Worm (Caenorhabditis elegans): ENCODE results near the gene K08F8.7.

The K08F8.7 gene

DNA sequence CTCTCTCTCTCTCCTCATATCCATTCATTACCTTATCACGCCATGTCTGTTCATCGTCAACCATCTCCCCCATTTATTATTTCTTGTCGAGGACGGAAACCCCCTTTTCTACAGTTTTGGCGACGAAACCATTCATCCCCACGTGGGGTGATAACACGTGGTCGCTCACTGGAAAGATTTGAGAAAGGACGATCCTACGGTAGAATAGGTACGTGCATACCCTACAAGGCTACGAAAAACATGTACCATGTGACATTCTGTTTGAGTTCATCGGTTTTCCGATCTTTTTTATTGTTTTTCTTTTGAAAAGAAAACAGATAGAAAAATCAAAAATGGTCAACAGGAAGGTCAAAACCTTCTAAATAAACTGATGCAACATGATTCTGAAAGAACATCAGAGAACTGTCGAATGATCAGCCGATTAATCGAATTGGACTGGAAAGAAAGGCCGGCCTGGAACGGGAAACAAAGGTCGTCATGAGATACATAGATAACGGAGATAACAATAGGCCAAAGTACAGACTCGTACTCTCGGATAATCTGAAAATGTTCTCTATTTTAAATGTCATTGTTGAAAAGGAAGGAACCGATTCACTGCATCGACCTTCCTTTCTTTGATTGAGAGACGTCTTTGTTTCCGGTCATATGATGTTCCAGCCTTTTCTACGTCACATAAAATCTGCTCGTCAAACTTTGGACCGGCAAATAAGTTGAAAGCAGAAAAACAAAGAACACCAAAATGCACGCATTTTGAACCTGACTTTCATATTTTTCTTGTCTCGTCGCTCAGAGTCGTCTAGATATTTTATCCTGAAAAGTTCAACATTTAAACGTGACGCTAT is 12.9 kb downstream of the K08F8.7 start (continued):
- peak; percentile 94 for TF ChIP-seq nhr-90 (tag; optimal IDR thresholded peaks at IDR 0.05; ENCODE audit: poor library complexity)
- no peak for TF ChIP-seq snpc-4 (tag; optimal IDR thresholded peaks at IDR 0.05)
- TF ChIP-seq fkh-4 (tag; optimal IDR thresholded peaks at IDR 0.05; ENCODE audit: borderline replicate concordance), result no peak
- TF ChIP-seq unc-86 (tag; optimal IDR thresholded peaks at IDR 0.05), result no peak
- peak; percentile 87 for TF ChIP-seq nhr-19 (GFP tag; conservative IDR thresholded peaks at IDR 0.05)
- peak; percentile 79 for TF ChIP-seq mep-1 (tag; optimal IDR thresholded peaks at IDR 0.05)
- no peak for TF ChIP-seq ztf-11 (tag; optimal IDR thresholded peaks at IDR 0.05)
- peak; percentile 70 for TF ChIP-seq nhr-11 (tag; optimal IDR thresholded peaks at IDR 0.05)
- TF ChIP-seq ceh-82 (tag; optimal IDR thresholded peaks at IDR 0.05), result no peak
- TF ChIP-seq nhr-237 (tag; optimal IDR thresholded peaks at IDR 0.05), result no peak
- no peak for TF ChIP-seq egl-13 (tag; optimal IDR thresholded peaks at IDR 0.05)
- no peak for TF ChIP-seq Y116A8C.19 (tag; optimal IDR thresholded peaks at IDR 0.05; ENCODE audit: borderline replicate concordance)
- TF ChIP-seq sox-4 (tag; optimal IDR thresholded peaks at IDR 0.05), result no peak
- no peak for TF ChIP-seq nhr-76 (tag; optimal IDR thresholded peaks at IDR 0.05)
- peak in 5 of 6 experiments; percentile 29 to 97 (median 64) for TF ChIP-seq elt-3 (tag; optimal IDR thresholded peaks at IDR 0.05)
- TF ChIP-seq C16A3.4 (tag; optimal IDR thresholded peaks at IDR 0.05), result peak; percentile 55
- no peak for TF ChIP-seq F16B12.6 (tag; optimal IDR thresholded peaks at IDR 0.05)
- TF ChIP-seq dpl-1 (GFP tag; optimal IDR thresholded peaks at IDR 0.05), result peak in 2 of 3 experiments; percentile 19 to 31
- TF ChIP-seq zag-1 (tag; optimal IDR thresholded peaks at IDR 0.05), result no peak
- no peak for TF ChIP-seq tlp-1 (tag; optimal IDR thresholded peaks at IDR 0.05)
- TF ChIP-seq zip-4 (GFP tag; optimal IDR thresholded peaks at IDR 0.05), result no peak
- no peak for TF ChIP-seq pag-3 (tag; optimal IDR thresholded peaks at IDR 0.05; ENCODE audit: borderline replicate concordance, insufficient read depth)
- no peak for TF ChIP-seq ets-5 (GFP tag; IDR thresholded peaks at IDR 0.05)
- TF ChIP-seq nhr-71 (tag; optimal IDR thresholded peaks at IDR 0.05), result peak; percentile 94
- no peak for TF ChIP-seq sup-37 (GFP tag; optimal IDR thresholded peaks at IDR 0.05)
- TF ChIP-seq aha-1 (tag; optimal IDR thresholded peaks at IDR 0.05), result no peak
- peak; percentile 6 for TF ChIP-seq vab-15 (tag; optimal IDR thresholded peaks at IDR 0.05)
- TF ChIP-seq nhr-77 (tag; optimal IDR thresholded peaks at IDR 0.05), result no peak
- no peak for TF ChIP-seq hlh-4 (tag; optimal IDR thresholded peaks at IDR 0.05)
- TF ChIP-seq jun-1 (tag; optimal IDR thresholded peaks at IDR 0.05), result no peak
- TF ChIP-seq dsc-1 (tag; optimal IDR thresholded peaks at IDR 0.05), result no peak
- peak; percentile 97 for TF ChIP-seq nhr-20 (tag; optimal IDR thresholded peaks at IDR 0.05)
- no peak for TF ChIP-seq ceh-63 (GFP tag; optimal IDR thresholded peaks at IDR 0.05)
- no peak for TF ChIP-seq unc-62 (GFP tag; optimal IDR thresholded peaks at IDR 0.05)
- TF ChIP-seq rnt-1 (tag; optimal IDR thresholded peaks at IDR 0.05), result peak; percentile 13
- peak; percentile 81 for TF ChIP-seq unc-130 (tag; optimal IDR thresholded peaks at IDR 0.05)
- TF ChIP-seq nhr-28 (tag; optimal IDR thresholded peaks at IDR 0.05), result no peak
- peak; percentile 55 for TF ChIP-seq ztf-4 (tag; optimal IDR thresholded peaks at IDR 0.05)
- no peak for TF ChIP-seq elt-2 (tag; optimal IDR thresholded peaks at IDR 0.05)
- TF ChIP-seq fos-1 (tag; optimal IDR thresholded peaks at IDR 0.05), result no peak
- TF ChIP-seq efl-1 (optimal IDR thresholded peaks at IDR 0.05), result peak in 1 of 2 experiments; percentile 10
- TF ChIP-seq efl-1 (GFP tag; optimal IDR thresholded peaks at IDR 0.05 in 1 of 2), result peak in 1 of 2 experiments; percentile 89
- peak; percentile 51 to 82 for TF ChIP-seq lsy-2 (tag; optimal IDR thresholded peaks at IDR 0.05)
- no peak for TF ChIP-seq alr-1 (tag; optimal IDR thresholded peaks at IDR 0.05; ENCODE audit: borderline replicate concordance)
